Worm (Caenorhabditis elegans): ENCODE measurements around the gene srlf-17.

- no peak for TF ChIP-seq skn-1 (tag; optimal IDR thresholded peaks at IDR 0.05)
- no peak for TF ChIP-seq mdl-1 (tag; optimal IDR thresholded peaks at IDR 0.05)
- TF ChIP-seq unc-62 (GFP tag; optimal IDR thresholded peaks at IDR 0.05 in 1 of 2), result no peak
- no peak for TF ChIP-seq unc-62 (tag; optimal IDR thresholded peaks at IDR 0.05)
- no peak for TF ChIP-seq ztf-11 (tag; optimal IDR thresholded peaks at IDR 0.05)
- TF ChIP-seq nhr-77 (tag; optimal IDR thresholded peaks at IDR 0.05), result no peak
- no peak for TF ChIP-seq lim-7 (GFP tag; IDR thresholded peaks at IDR 0.05)
- TF ChIP-seq dpl-1 (GFP tag; optimal IDR thresholded peaks at IDR 0.05), result no peak
- TF ChIP-seq lin-39 (tag; optimal IDR thresholded peaks at IDR 0.05), result no peak
- TF ChIP-seq madf-9 (GFP tag; conservative IDR thresholded peaks at IDR 0.05), result no peak
- TF ChIP-seq aha-1 (tag), result no peak
Measured at ce11 chrIV:11063962-11064361, 38.5 kb downstream of the srlf-17 start, which contains the start of gene ttr-16.
